Fruit fly (Drosophila melanogaster): Measurements from ENCODE around the gene CG14315.

Gene CG14315

dm6 chr3R:18196991-18197801, 38.7 kb downstream of the CG14315 start:
- TF ChIP-seq CrebA (GFP tag; optimal IDR thresholded peaks at IDR 0.05; ENCODE audit: borderline replicate concordance) (no peak), foxo (GFP tag; optimal IDR thresholded peaks at IDR 0.05) (peak; percentile 65 to 89), pan (optimal IDR thresholded peaks at IDR 0.05) (no peak), lola (GFP tag; optimal IDR thresholded peaks at IDR 0.05) (no peak), Abd-B (GFP tag; optimal IDR thresholded peaks at IDR 0.05) (no peak), Dfd (GFP tag; optimal IDR thresholded peaks at IDR 0.05) (no peak), Jra (GFP tag; optimal IDR thresholded peaks at IDR 0.05) (peak; percentile 9), brk (GFP tag; optimal IDR thresholded peaks at IDR 0.05) (no peak), Hnf4 (GFP tag; optimal IDR thresholded peaks at IDR 0.05) (peak; percentile 8), Dif (GFP tag; optimal IDR thresholded peaks at IDR 0.05; ENCODE audit: partially characterized antibody) (peak; percentile 97), HLH106 (tag; optimal IDR thresholded peaks at IDR 0.05) (peak; percentile 53), rgr (GFP tag; optimal IDR thresholded peaks at IDR 0.05) (peak; percentile 33), dsf (GFP tag; optimal IDR thresholded peaks at IDR 0.05; ENCODE audit: borderline replicate concordance) (no peak), Rel (GFP tag; optimal IDR thresholded peaks at IDR 0.05) (peak; percentile 89), Rel (tag; optimal IDR thresholded peaks at IDR 0.05) (peak; percentile 58), Mio (GFP tag; optimal IDR thresholded peaks at IDR 0.05) (no peak), Vsx2 (GFP tag; optimal IDR thresholded peaks at IDR 0.05; ENCODE audit: partially characterized antibody) (peak; percentile 92), jim (GFP tag; optimal IDR thresholded peaks at IDR 0.05) (peak; percentile 77), Hr78 (GFP tag; optimal IDR thresholded peaks at IDR 0.05) (peak; percentile 58), Myc (optimal IDR thresholded peaks at IDR 0.05) (no peak), fru (GFP tag; optimal IDR thresholded peaks at IDR 0.05) (peak; percentile 68), br (GFP tag; optimal IDR thresholded peaks at IDR 0.05) (no peak), Sp1 (GFP tag; optimal IDR thresholded peaks at IDR 0.05) (peak; percentile 60), GATAd (GFP tag; optimal IDR thresholded peaks at IDR 0.05) (no peak), tai (GFP tag; optimal IDR thresholded peaks at IDR 0.05) (no peak), ey (GFP tag; optimal IDR thresholded peaks at IDR 0.05) (peak; percentile 27), usp (GFP tag; optimal IDR thresholded peaks at IDR 0.05) (no peak), dl (GFP tag; optimal IDR thresholded peaks at IDR 0.05; ENCODE audit: insufficient read depth in 1 of 2, partially characterized antibody in 2 of 2) (peak; percentile 94 to 95), Hr83 (GFP tag; optimal IDR thresholded peaks at IDR 0.05; ENCODE audit: poor library complexity, severe bottlenecking) (peak; percentile 77), sage (GFP tag; optimal IDR thresholded peaks at IDR 0.05) (peak; percentile 80), dmrt93B (GFP tag; optimal IDR thresholded peaks at IDR 0.05) (peak; percentile 56), woc (GFP tag; optimal IDR thresholded peaks at IDR 0.05) (peak; percentile 66), OdsH (GFP tag; optimal IDR thresholded peaks at IDR 0.05) (peak; percentile 8), h (GFP tag; optimal IDR thresholded peaks at IDR 0.05) (peak; percentile 63), CG32264 (GFP tag; optimal IDR thresholded peaks at IDR 0.05) (peak; percentile 18), N (GFP tag; optimal IDR thresholded peaks at IDR 0.05) (peak; percentile 94), psq (GFP tag; optimal IDR thresholded peaks at IDR 0.05) (peak; percentile 94), sv (GFP tag; optimal IDR thresholded peaks at IDR 0.05) (peak; percentile 48), CG9705 (GFP tag; optimal IDR thresholded peaks at IDR 0.05) (no peak)

- TF ChIP-seq HLH106 (tag; optimal IDR thresholded peaks at IDR 0.05), result no peak
- TF ChIP-seq Hr83 (GFP tag; optimal IDR thresholded peaks at IDR 0.05; ENCODE audit: poor library complexity, severe bottlenecking), result no peak
- no peak for TF ChIP-seq foxo (GFP tag; optimal IDR thresholded peaks at IDR 0.05)
- no peak for TF ChIP-seq Rel (GFP tag; optimal IDR thresholded peaks at IDR 0.05)
- no peak for TF ChIP-seq Rel (tag; optimal IDR thresholded peaks at IDR 0.05)
- TF ChIP-seq woc (GFP tag; optimal IDR thresholded peaks at IDR 0.05), result peak; percentile 34
- no peak for TF ChIP-seq sv (GFP tag; optimal IDR thresholded peaks at IDR 0.05)
Measured at dm6 chr3R:18197802-18198148, 39.3 kb downstream of the CG14315 start.

All from whole organism, wandering third instar larva.